Worm (Caenorhabditis elegans) whole organism, mixed stage, embryonic: Measurements from ENCODE around the gene srx-16.

ENCODE experiments used
- M03D4.4 ChIP-seq: sonication (generic microtip); optimal IDR thresholded peaks from 2 replicates; lab custom pipeline; 2017; ENCODE audit warnings: mild to moderate bottlenecking, missing genetic modification characterization, missing compliant biosample characterization
- bed-3 ChIP-seq: fragments of 200-800 bp; sonication (Bioruptor generic); optimal IDR thresholded peaks from 3 replicates; lab custom pipeline; 2018; ENCODE audit warnings: mild to moderate bottlenecking, missing genetic modification characterization, moderate library complexity, missing compliant biosample characterization
- blmp-1 ChIP-seq: fragments of 150-350 bp; optimal IDR thresholded peaks from 2 replicates; lab custom pipeline; 2014; ENCODE audit warnings: missing biosample characterization, missing genetic modification characterization
- ceh-39 ChIP-seq: fragments of 150-350 bp; optimal IDR thresholded peaks from 2 replicates; lab custom pipeline; 2014; ENCODE audit warnings: missing biosample characterization, missing genetic modification characterization
- ceh-83 ChIP-seq: fragments of 200-800 bp; sonication (Bioruptor generic); optimal IDR thresholded peaks from 2 replicates; lab custom pipeline; 2018; ENCODE audit warnings: mild to moderate bottlenecking, missing genetic modification characterization, missing compliant biosample characterization
- ces-1 ChIP-seq: fragments of 150-350 bp; optimal IDR thresholded peaks from 2 replicates; lab custom pipeline; 2014; ENCODE audit warnings: missing biosample characterization, missing genetic modification reagents, missing genetic modification characterization
- elt-3 ChIP-seq: fragments of 150-350 bp; optimal IDR thresholded peaks from 2 replicates; lab custom pipeline; 2014; ENCODE audit warnings: missing biosample characterization, missing genetic modification characterization
- flh-1 ChIP-seq: fragments of 200-800 bp; sonication (Bioruptor generic); optimal IDR thresholded peaks from 2 replicates; lab custom pipeline; 2018; ENCODE audit warnings: mild to moderate bottlenecking, missing genetic modification characterization, moderate library complexity, missing compliant biosample characterization
- ham-2 ChIP-seq: fragments of 200-800 bp; sonication (Bioruptor generic); optimal IDR thresholded peaks from 2 replicates; lab custom pipeline; 2018; ENCODE audit warnings: mild to moderate bottlenecking, missing genetic modification characterization, missing compliant biosample characterization
- hlh-1 ChIP-seq: fragments of 150-350 bp; optimal IDR thresholded peaks from 2 replicates; lab custom pipeline; 2014; ENCODE audit warnings: missing biosample characterization, missing genetic modification reagents, missing genetic modification characterization
- lin-13 ChIP-seq: fragments of 150-350 bp; optimal IDR thresholded peaks from 2 replicates; lab custom pipeline; 2014; ENCODE audit warnings: missing biosample characterization, missing genetic modification characterization
- lsy-2 ChIP-seq: fragments of 150-350 bp; optimal IDR thresholded peaks from 2 replicates; lab custom pipeline; 2014; ENCODE audit warnings: missing biosample characterization, missing genetic modification characterization
- mab-5 ChIP-seq: fragments of 150-350 bp; optimal IDR thresholded peaks from 2 replicates; lab custom pipeline; 2014; ENCODE audit warnings: missing biosample characterization, missing genetic modification characterization
- mls-2 ChIP-seq: sonication (generic microtip); optimal IDR thresholded peaks from 2 replicates; lab custom pipeline; 2016; ENCODE audit warnings: mild to moderate bottlenecking, missing genetic modification characterization, moderate library complexity, missing compliant biosample characterization
- nhr-2 ChIP-seq: fragments of 150-350 bp; optimal IDR thresholded peaks from 2 replicates; lab custom pipeline; 2014; ENCODE audit warnings: missing biosample characterization, missing genetic modification characterization
- nhr-28 ChIP-seq: fragments of 150-350 bp; optimal IDR thresholded peaks from 2 replicates; lab custom pipeline; 2014; ENCODE audit warnings: missing biosample characterization, missing genetic modification characterization
- nhr-76 ChIP-seq: sonication (generic microtip); optimal IDR thresholded peaks from 2 replicates; lab custom pipeline; 2017; ENCODE audit warnings: missing biosample characterization, missing genetic modification characterization
- pha-4 ChIP-seq: fragments of 150-350 bp; optimal IDR thresholded peaks from 2 replicates; lab custom pipeline; 2018; ENCODE audit warnings: missing biosample characterization, missing genetic modification reagents, missing genetic modification characterization
- sem-2 ChIP-seq: fragments of 200-800 bp; sonication (Bioruptor generic); optimal IDR thresholded peaks from 2 replicates; lab custom pipeline; 2018; ENCODE audit warnings: mild to moderate bottlenecking, missing genetic modification characterization, missing compliant biosample characterization
- snpc-4 ChIP-seq: fragments of 150-350 bp; optimal IDR thresholded peaks from 2 replicates; lab custom pipeline; 2014; ENCODE audit warnings: missing biosample characterization, missing genetic modification characterization
- sptf-1 ChIP-seq: sonication (generic microtip); optimal IDR thresholded peaks from 2 replicates; lab custom pipeline; 2017; ENCODE audit warnings: mild to moderate bottlenecking, missing genetic modification characterization, moderate library complexity, missing compliant biosample characterization
- tbx-8 ChIP-seq: fragments of 200-800 bp; sonication (Bioruptor generic); optimal IDR thresholded peaks from 2 replicates; lab custom pipeline; 2018; ENCODE audit warnings: mild to moderate bottlenecking, missing genetic modification characterization, moderate library complexity, missing compliant biosample characterization
- unc-120 ChIP-seq: sonication (generic microtip); optimal IDR thresholded peaks from 2 replicates; lab custom pipeline; 2017; ENCODE audit warnings: missing genetic modification characterization, missing compliant biosample characterization; ENCODE audit not compliant: poor library complexity, severe bottlenecking
- unc-62 ChIP-seq: fragments of 150-350 bp; optimal IDR thresholded peaks from 2 replicates; lab custom pipeline; 2014; ENCODE audit warnings: missing biosample characterization, missing genetic modification reagents, missing genetic modification characterization
- zip-8 ChIP-seq: fragments of 150-350 bp; optimal IDR thresholded peaks from 2 replicates; lab custom pipeline; 2014; ENCODE audit warnings: missing biosample characterization, missing genetic modification characterization

srx-16 gene

ce11 chrV:7017059-7017458, 40.9 kb downstream of the srx-16 start, which contains the start of gene srsx-32:
Gene srsx-32 (plus strand): TSS chrV:7017359.
- no peak for TF ChIP-seq unc-62
- TF ChIP-seq ces-1 (GFP tag; lab: Kevin White, UChicago), result no peak
- no peak for TF ChIP-seq lin-13 (tag; lab: Kevin White, UChicago)
- TF ChIP-seq elt-3 (tag; lab: Kevin White, UChicago), result no peak
- no peak for TF ChIP-seq mab-5 (tag; lab: Kevin White, UChicago)
- TF ChIP-seq zip-8, result no peak
- TF ChIP-seq nhr-76 (tag; lab: Kevin White, UChicago), result no peak
- TF ChIP-seq sptf-1 (tag; lab: Kevin White, UChicago), result no peak
- TF ChIP-seq nhr-28 (tag; lab: Kevin White, UChicago), result no peak
- TF ChIP-seq blmp-1 (tag; lab: Kevin White, UChicago), result no peak
- TF ChIP-seq lsy-2 (tag; lab: Kevin White, UChicago), result no peak

- no peak for TF ChIP-seq sptf-1 (tag; lab: Kevin White, UChicago)
- TF ChIP-seq bed-3 (GFP tag; lab: Kevin White, UChicago), result no peak
- TF ChIP-seq nhr-2, result no peak
- TF ChIP-seq ceh-39 (tag; lab: Kevin White, UChicago), result no peak
- no peak for TF ChIP-seq lin-13 (tag; lab: Kevin White, UChicago)
- TF ChIP-seq mls-2, result no peak
- no peak for TF ChIP-seq pha-4 (tag; lab: Kevin White, UChicago)
- TF ChIP-seq blmp-1 (tag; lab: Kevin White, UChicago), result no peak
- TF ChIP-seq snpc-4 (tag; lab: Kevin White, UChicago), result no peak
- no peak for TF ChIP-seq unc-120 (tag; lab: Kevin White, UChicago)
- TF ChIP-seq ces-1 (GFP tag; lab: Kevin White, UChicago), result no peak
- no peak for TF ChIP-seq hlh-1
- no peak for TF ChIP-seq mab-5 (tag; lab: Kevin White, UChicago)
- TF ChIP-seq flh-1 (GFP tag; lab: Kevin White, UChicago), result no peak
- no peak for TF ChIP-seq sem-2 (GFP tag; lab: Kevin White, UChicago)
- TF ChIP-seq ham-2 (GFP tag; lab: Kevin White, UChicago), result no peak
- no peak for TF ChIP-seq unc-62
These were observed 45.6 kb downstream of the srx-16 start, which contains the start of gene F20A1.4 for ce11 chrV:7021772-7022171. Gene F20A1.4 (minus strand): TSS chrV:7021872.

- TF ChIP-seq M03D4.4, result no peak
- no peak for TF ChIP-seq ham-2 (GFP tag; lab: Kevin White, UChicago)
- no peak for TF ChIP-seq elt-3 (tag; lab: Kevin White, UChicago)
- no peak for TF ChIP-seq ceh-83
- no peak for TF ChIP-seq ceh-39 (tag; lab: Kevin White, UChicago)
- no peak for TF ChIP-seq mab-5 (tag; lab: Kevin White, UChicago)
- TF ChIP-seq lin-13 (tag; lab: Kevin White, UChicago), result no peak
- TF ChIP-seq tbx-8 (GFP tag; lab: Kevin White, UChicago), result no peak
These were observed 46.8 kb downstream of the srx-16 start for ce11 chrV:7022981-7023380.
